Worm (Caenorhabditis elegans): ENCODE results near the gene ttbk-6.

The ttbk-6 gene

ce11 chrIII:5080700-5081572 is 6.4 kb downstream of the ttbk-6 start (continued):
- TF ChIP-seq dmd-9 (GFP tag; IDR thresholded peaks at IDR 0.05), result peak; percentile 80
- TF ChIP-seq lin-38 (GFP tag; IDR thresholded peaks at IDR 0.05), result peak; percentile 90
- TF ChIP-seq ztf-7 (tag; optimal IDR thresholded peaks at IDR 0.05), result peak; percentile 85
- peak; percentile 18 for TF ChIP-seq R02D3.7 (tag; optimal IDR thresholded peaks at IDR 0.05)
- TF ChIP-seq mdt-29 (GFP tag; IDR thresholded peaks at IDR 0.05), result peak; percentile 84; the same call in 1 of the 2 replicates
- TF ChIP-seq nhr-48 (tag; optimal IDR thresholded peaks at IDR 0.05), result peak; percentile 86
- peak; percentile 92 for TF ChIP-seq D1046.2 (GFP tag; IDR thresholded peaks at IDR 0.05)
- no peak for TF ChIP-seq ceh-82 (tag; optimal IDR thresholded peaks at IDR 0.05)
- peak; percentile 84 for TF ChIP-seq dve-1 (tag; optimal IDR thresholded peaks at IDR 0.05; ENCODE audit: insufficient read depth)
- peak; percentile 41 for TF ChIP-seq ama-1 (optimal IDR thresholded peaks at IDR 0.05)
- no peak for TF ChIP-seq ZK546.5 (tag; optimal IDR thresholded peaks at IDR 0.05)
- TF ChIP-seq nhr-6 (tag; optimal IDR thresholded peaks at IDR 0.05), result peak; percentile 46
- no peak for TF ChIP-seq daf-12 (tag; optimal IDR thresholded peaks at IDR 0.05)
- no peak for TF ChIP-seq pqm-1 (tag; optimal IDR thresholded peaks at IDR 0.05)
- no peak for TF ChIP-seq nhr-10 (tag; optimal IDR thresholded peaks at IDR 0.05)
- TF ChIP-seq jun-1 (tag; optimal IDR thresholded peaks at IDR 0.05), result peak; percentile 38
- peak; percentile 18 for TF ChIP-seq hlh-30 (tag; optimal IDR thresholded peaks at IDR 0.05; ENCODE audit: insufficient read depth)
- peak; percentile 74; the same call in 1 of the 2 replicates for TF ChIP-seq php-3 (GFP tag; IDR thresholded peaks at IDR 0.05)
- TF ChIP-seq daf-19 (GFP tag; conservative IDR thresholded peaks at IDR 0.05), result peak; percentile 87
- peak; percentile 95 for TF ChIP-seq arid-1 (GFP tag; conservative IDR thresholded peaks at IDR 0.05)
- no peak for TF ChIP-seq nhr-76 (tag; optimal IDR thresholded peaks at IDR 0.05)
- TF ChIP-seq unc-62 (GFP tag; optimal IDR thresholded peaks at IDR 0.05 in 1 of 2), result peak in 1 of 2 experiments; percentile 57
- no peak for TF ChIP-seq unc-62 (tag; optimal IDR thresholded peaks at IDR 0.05)
- peak; percentile 73; the same call in 1 of the 2 replicates for TF ChIP-seq lin-1 (GFP tag; IDR thresholded peaks at IDR 0.05)
- TF ChIP-seq ceh-20 (GFP tag; IDR thresholded peaks at IDR 0.05), result peak; percentile 79
- TF ChIP-seq nhr-28 (tag; optimal IDR thresholded peaks at IDR 0.05), result peak; percentile 70
- TF ChIP-seq dmd-8 (GFP tag; IDR thresholded peaks at IDR 0.05), result peak; percentile 95

- TF ChIP-seq Y48G9A.11 (GFP tag; IDR thresholded peaks at IDR 0.05), result no peak
- TF ChIP-seq ceh-28 (tag; optimal IDR thresholded peaks at IDR 0.05), result no peak
- TF ChIP-seq cey-2 (tag; optimal IDR thresholded peaks at IDR 0.05; ENCODE audit: borderline replicate concordance, insufficient read depth), result no peak
- no peak for TF ChIP-seq rbr-2 (tag; optimal IDR thresholded peaks at IDR 0.05)
- TF ChIP-seq T26A8.4 (GFP tag; IDR thresholded peaks at IDR 0.05), result no peak
- no peak for TF ChIP-seq zfp-3 (GFP tag; conservative IDR thresholded peaks at IDR 0.05)
- TF ChIP-seq hlh-30 (tag; optimal IDR thresholded peaks at IDR 0.05; ENCODE audit: insufficient read depth), result no peak
- TF ChIP-seq lin-15B (tag; optimal IDR thresholded peaks at IDR 0.05), result no peak
- no peak for TF ChIP-seq dmd-9 (GFP tag; IDR thresholded peaks at IDR 0.05)
- TF ChIP-seq F10B5.3 (tag; optimal IDR thresholded peaks at IDR 0.05), result no peak
- no peak for TF ChIP-seq fkh-10 (GFP tag; optimal IDR thresholded peaks at IDR 0.05)
- TF ChIP-seq zag-1 (tag; optimal IDR thresholded peaks at IDR 0.05), result no peak
- no peak for TF ChIP-seq nhr-6 (tag; optimal IDR thresholded peaks at IDR 0.05)
Measured at ce11 chrIII:5081573-5081823, 7.0 kb downstream of the ttbk-6 start, which contains the start of gene cox-6A. TSS of gene cox-6A (plus strand) at chrIII:5081724.

DNA sequence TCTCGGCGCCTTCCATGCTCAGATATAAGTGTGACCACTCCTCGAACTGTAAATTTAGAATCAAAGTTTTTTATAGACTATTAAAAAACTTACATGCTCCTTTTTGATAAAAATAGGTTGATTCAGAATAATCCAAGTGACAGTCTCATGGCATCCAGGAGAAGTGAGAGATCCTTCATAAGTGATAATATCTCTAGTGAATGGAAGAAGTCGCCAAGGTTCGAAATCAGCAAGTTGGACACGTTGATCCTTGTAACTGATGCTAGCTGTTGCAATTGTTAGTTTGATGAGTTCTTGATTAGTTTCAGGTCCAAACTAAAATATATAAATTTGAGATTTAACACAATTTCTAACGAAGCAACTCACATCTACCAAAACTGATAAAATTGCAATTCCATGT is 8.8 kb downstream of the ttbk-6 start:
- TF ChIP-seq mdt-29 (GFP tag; IDR thresholded peaks at IDR 0.05), result no peak
- TF ChIP-seq ces-1 (GFP tag; optimal IDR thresholded peaks at IDR 0.05), result no peak
- no peak for TF ChIP-seq unc-62 (GFP tag; optimal IDR thresholded peaks at IDR 0.05 in 1 of 2)
- no peak for TF ChIP-seq unc-62 (tag; optimal IDR thresholded peaks at IDR 0.05)
- no peak for TF ChIP-seq Y48G9A.11 (GFP tag; IDR thresholded peaks at IDR 0.05)
- TF ChIP-seq lin-13 (GFP tag; optimal IDR thresholded peaks at IDR 0.05), result no peak
- TF ChIP-seq spr-1 (tag; optimal IDR thresholded peaks at IDR 0.05), result peak; percentile 0
- TF ChIP-seq sdz-12 (GFP tag; optimal IDR thresholded peaks at IDR 0.05), result no peak
- TF ChIP-seq daf-8 (GFP tag; IDR thresholded peaks at IDR 0.05), result no peak
- TF ChIP-seq vab-7 (GFP tag; IDR thresholded peaks at IDR 0.05), result no peak
- no peak for TF ChIP-seq hif-1 (tag; optimal IDR thresholded peaks at IDR 0.05)
- TF ChIP-seq lin-1 (GFP tag; IDR thresholded peaks at IDR 0.05), result no peak
- no peak for TF ChIP-seq unc-130 (GFP tag; optimal IDR thresholded peaks at IDR 0.05)
- TF ChIP-seq mdl-1 (tag; optimal IDR thresholded peaks at IDR 0.05), result no peak
- TF ChIP-seq daf-16 (GFP tag; optimal IDR thresholded peaks at IDR 0.05), result no peak
- TF ChIP-seq daf-16 (tag; optimal IDR thresholded peaks at IDR 0.05), result peak; percentile 21
- no peak for TF ChIP-seq F49E8.2 (tag; optimal IDR thresholded peaks at IDR 0.05; ENCODE audit: borderline replicate concordance)
